Worm (Caenorhabditis elegans) whole organism, midembryonic: Measurements from ENCODE around the gene F44D12.10.

Experiments
- cog-1 ChIP-seq: sonication (generic microtip); optimal IDR thresholded peaks from 2 replicates; lab custom pipeline; 2016; ENCODE audit warnings: missing genetic modification characterization, missing compliant biosample characterization
- flt-1 ChIP-seq: fragments of 200-800 bp; sonication (Bioruptor generic); IDR thresholded peaks from 2 replicates; pipeline ENCODE4 v1.3.6; 2022; ENCODE audit warnings: missing genetic modification characterization, missing compliant biosample characterization
- med-1 ChIP-seq: sonication (generic microtip); optimal IDR thresholded peaks from 2 replicates; lab custom pipeline; 2017; ENCODE audit warnings: missing genetic modification characterization, mild to moderate bottlenecking, missing compliant biosample characterization, antibody characterized with exemption, missing genetic modification reagents; ENCODE audit not compliant: insufficient read depth
- ztf-23 ChIP-seq: fragments of 200-800 bp; sonication (Bioruptor generic); IDR thresholded peaks from 2 replicates; pipeline ENCODE4 v1.3.6; 2022; ENCODE audit warnings: missing genetic modification reagents, missing genetic modification characterization, missing compliant biosample characterization

- TF ChIP-seq flt-1 (GFP tag; lab: Robert Waterston, UW) (no peak), ztf-23 (GFP tag; lab: Robert Waterston, UW) (no peak), cog-1 (tag; lab: Kevin White, UChicago) (no peak), med-1 (no peak)
These were observed 19.3 kb upstream of the F44D12.10 start, which contains the start of gene T04B2.7 for ce11 chrIV:10056138-10056537.
